Fruit fly (Drosophila melanogaster): ENCODE results near the gene mRpS2.

Gene mRpS2

dm6 chr2L:4806109-4806508 lies 44.1 kb downstream of the mRpS2 start:
- TF ChIP-seq bab1 (GFP tag; optimal IDR thresholded peaks at IDR 0.05) (no peak), CG7045 (GFP tag; optimal IDR thresholded peaks at IDR 0.05) (no peak), CG5204 (GFP tag; optimal IDR thresholded peaks at IDR 0.05) (no peak)

- TF ChIP-seq toe (GFP tag; optimal IDR thresholded peaks at IDR 0.05) (no peak), cnc (optimal IDR thresholded peaks at IDR 0.05) (no peak), CG5204 (GFP tag; optimal IDR thresholded peaks at IDR 0.05) (no peak), CG12768 (GFP tag; optimal IDR thresholded peaks at IDR 0.05) (no peak), pad (GFP tag; optimal IDR thresholded peaks at IDR 0.05) (no peak), Mnt (GFP tag; optimal IDR thresholded peaks at IDR 0.05) (no peak), cic (GFP tag; optimal IDR thresholded peaks at IDR 0.05) (no peak), Crg-1 (GFP tag; optimal IDR thresholded peaks at IDR 0.05) (no peak), CG33017 (tag; optimal IDR thresholded peaks at IDR 0.05) (no peak), tj (GFP tag; optimal IDR thresholded peaks at IDR 0.05) (no peak), kay (GFP tag; ENCODE audit: borderline replicate concordance) (no peak), CG1620 (GFP tag; optimal IDR thresholded peaks at IDR 0.05) (no peak), CG7045 (GFP tag; optimal IDR thresholded peaks at IDR 0.05) (no peak)
Measured at dm6 chr2L:4801705-4802216, 48.5 kb downstream of the mRpS2 start, which contains the start of gene slf. Gene slf, minus strand, starts transcription at chr2L:4801923.

dm6 chr2L:4800033-4800432 lies 50.2 kb downstream of the mRpS2 start:
- TF ChIP-seq tj (GFP tag; optimal IDR thresholded peaks at IDR 0.05) (no peak), CG12768 (GFP tag; optimal IDR thresholded peaks at IDR 0.05) (no peak), Mnt (GFP tag; optimal IDR thresholded peaks at IDR 0.05) (no peak), CG5204 (GFP tag; optimal IDR thresholded peaks at IDR 0.05) (no peak), Crg-1 (GFP tag; optimal IDR thresholded peaks at IDR 0.05) (no peak), toe (GFP tag; optimal IDR thresholded peaks at IDR 0.05) (no peak), cic (GFP tag; optimal IDR thresholded peaks at IDR 0.05) (no peak), CG1620 (GFP tag; optimal IDR thresholded peaks at IDR 0.05) (no peak), CG33017 (tag; optimal IDR thresholded peaks at IDR 0.05) (no peak), ovo (GFP tag; optimal IDR thresholded peaks at IDR 0.05) (no peak), CG14711 (tag; optimal IDR thresholded peaks at IDR 0.05) (no peak), CG11617 (GFP tag; optimal IDR thresholded peaks at IDR 0.05) (no peak), Hr96 (GFP tag; optimal IDR thresholded peaks at IDR 0.05) (no peak), CG7101 (tag; optimal IDR thresholded peaks at IDR 0.05) (no peak), bab1 (GFP tag; optimal IDR thresholded peaks at IDR 0.05) (no peak), kay (GFP tag; ENCODE audit: borderline replicate concordance) (no peak), pad (GFP tag; optimal IDR thresholded peaks at IDR 0.05) (no peak), Clk (GFP tag; optimal IDR thresholded peaks at IDR 0.05) (no peak), CG7045 (GFP tag; optimal IDR thresholded peaks at IDR 0.05) (no peak), cnc (optimal IDR thresholded peaks at IDR 0.05) (no peak)

Data from whole organism, adult.